Worm (Caenorhabditis elegans): ENCODE measurements around the gene clec-162.

ce11 chrIII:9757414-9757813 lies 32.4 kb upstream of the clec-162 start, which contains the start of gene vps-53:
- TF ChIP-seq ztf-23 (GFP tag; IDR thresholded peaks at IDR 0.05) (no peak), cog-1 (tag; optimal IDR thresholded peaks at IDR 0.05) (no peak), T22C8.4 (GFP tag; IDR thresholded peaks at IDR 0.05) (no peak), med-1 (GFP tag; optimal IDR thresholded peaks at IDR 0.05; ENCODE audit: insufficient read depth) (no peak), ref-1 (GFP tag; conservative IDR thresholded peaks at IDR 0.05) (no peak), flt-1 (GFP tag; IDR thresholded peaks at IDR 0.05) (no peak)
